Worm (Caenorhabditis elegans) whole organism, late embryonic: ENCODE measurements around the gene srw-60.

Source experiments
- C08G9.2 ChIP-seq: sonication (generic microtip); optimal IDR thresholded peaks from 2 replicates; lab custom pipeline; 2016; ENCODE audit warnings: mild to moderate bottlenecking, missing genetic modification characterization, moderate library complexity, missing compliant biosample characterization
- C38D4.7 ChIP-seq: fragments of 200-800 bp; sonication (Bioruptor generic); optimal IDR thresholded peaks from 2 replicates; lab custom pipeline; 2018; ENCODE audit warnings: mild to moderate bottlenecking, missing genetic modification characterization, moderate library complexity, missing compliant biosample characterization
- K02D7.2 ChIP-seq: sonication (generic microtip); optimal IDR thresholded peaks from 2 replicates; lab custom pipeline; 2017; ENCODE audit warnings: mild to moderate bottlenecking, missing genetic modification characterization, missing compliant biosample characterization
- T23F11.4 ChIP-seq: fragments of 200-800 bp; sonication (Bioruptor generic); optimal IDR thresholded peaks from 2 replicates; lab custom pipeline; 2018; ENCODE audit warnings: mild to moderate bottlenecking, missing genetic modification characterization, missing compliant biosample characterization
- ceh-14 ChIP-seq: sonication (generic microtip); optimal IDR thresholded peaks from 2 replicates; lab custom pipeline; 2016; ENCODE audit warnings: missing genotype, missing genetic modification characterization, missing compliant biosample characterization
- ceh-24 ChIP-seq: sonication (generic microtip); optimal IDR thresholded peaks from 2 replicates; lab custom pipeline; 2016; ENCODE audit warnings: mild to moderate bottlenecking, missing genetic modification characterization, missing compliant biosample characterization
- ceh-30 ChIP-seq: fragments of 150-350 bp; optimal IDR thresholded peaks from 2 replicates; lab custom pipeline; 2014; ENCODE audit warnings: missing biosample characterization, missing genetic modification characterization
- ceh-34 ChIP-seq: sonication (generic microtip); optimal IDR thresholded peaks from 2 replicates; lab custom pipeline; 2016; ENCODE audit warnings: mild to moderate bottlenecking, missing genetic modification characterization, missing compliant biosample characterization
- ceh-48 ChIP-seq: sonication (generic microtip); optimal IDR thresholded peaks from 2 replicates; lab custom pipeline; 2016; ENCODE audit warnings: missing genetic modification characterization, inconsistent platforms, missing compliant biosample characterization
- ceh-9 ChIP-seq: sonication (generic microtip); optimal IDR thresholded peaks from 2 replicates; lab custom pipeline; 2016; ENCODE audit warnings: mild to moderate bottlenecking, missing genetic modification characterization, inconsistent platforms, missing compliant biosample characterization
- dmd-4 ChIP-seq: sonication (generic microtip); optimal IDR thresholded peaks from 2 replicates; lab custom pipeline; 2016; ENCODE audit warnings: borderline replicate concordance, missing genetic modification characterization, missing compliant biosample characterization
- elt-2 ChIP-seq: sonication (generic microtip); optimal IDR thresholded peaks from 2 replicates; lab custom pipeline; 2016; ENCODE audit warnings: missing genetic modification reagents, missing genetic modification characterization, missing compliant biosample characterization
- eyg-1 ChIP-seq: sonication (generic microtip); optimal IDR thresholded peaks from 2 replicates; lab custom pipeline; 2016; ENCODE audit warnings: missing genotype, missing genetic modification characterization, missing compliant biosample characterization
- fax-1 ChIP-seq: sonication (generic microtip); optimal IDR thresholded peaks from 2 replicates; lab custom pipeline; 2016; ENCODE audit warnings: missing genotype, missing genetic modification characterization, missing compliant biosample characterization
- fkh-6 ChIP-seq: sonication (generic microtip); optimal IDR thresholded peaks from 2 replicates; lab custom pipeline; 2016; ENCODE audit warnings: missing genetic modification characterization, missing compliant biosample characterization
- hlh-15 ChIP-seq: sonication (generic microtip); optimal IDR thresholded peaks from 2 replicates; lab custom pipeline; 2016; ENCODE audit warnings: missing genetic modification characterization, missing compliant biosample characterization
- hlh-8 ChIP-seq: sonication (generic microtip); optimal IDR thresholded peaks from 2 replicates; lab custom pipeline; 2016; ENCODE audit warnings: missing genotype, missing genetic modification characterization, missing compliant biosample characterization
- madf-2 ChIP-seq: sonication (generic microtip); optimal IDR thresholded peaks from 2 replicates; lab custom pipeline; 2017; ENCODE audit warnings: missing genetic modification characterization, missing compliant biosample characterization
- nhr-11 ChIP-seq: fragments of 150-350 bp; optimal IDR thresholded peaks from 2 replicates; lab custom pipeline; 2014; ENCODE audit warnings: missing biosample characterization, missing genetic modification characterization
- nhr-232 ChIP-seq: sonication (generic microtip); optimal IDR thresholded peaks from 2 replicates; lab custom pipeline; 2016; ENCODE audit warnings: missing genetic modification characterization, missing compliant biosample characterization
- pat-9 ChIP-seq: fragments of 200-800 bp; sonication (Bioruptor generic); optimal IDR thresholded peaks from 2 replicates; lab custom pipeline; 2018; ENCODE audit warnings: mild to moderate bottlenecking, missing genetic modification characterization, moderate library complexity, missing compliant biosample characterization
- pax-1 ChIP-seq: fragments of 150-350 bp; optimal IDR thresholded peaks from 2 replicates; lab custom pipeline; 2014; ENCODE audit warnings: missing biosample characterization, missing genetic modification characterization
- pha-2 ChIP-seq: sonication (generic microtip); optimal IDR thresholded peaks from 2 replicates; lab custom pipeline; 2017; ENCODE audit warnings: mild to moderate bottlenecking, missing genetic modification characterization, missing compliant biosample characterization
- pha-4 ChIP-seq: fragments of 150-350 bp; optimal IDR thresholded peaks from 2 replicates; lab custom pipeline; 2018; ENCODE audit warnings: missing biosample characterization, missing genetic modification reagents, missing genetic modification characterization
- ref-2 ChIP-seq: sonication (generic microtip); optimal IDR thresholded peaks from 2 replicates; lab custom pipeline; 2016; ENCODE audit warnings: missing genetic modification characterization, missing compliant biosample characterization
- rnt-1 ChIP-seq: sonication (generic microtip); optimal IDR thresholded peaks from 2 replicates; lab custom pipeline; 2016; ENCODE audit warnings: missing genetic modification characterization, missing compliant biosample characterization
- sdc-2 ChIP-seq: sonication (generic microtip); optimal IDR thresholded peaks from 2 replicates; lab custom pipeline; 2016; ENCODE audit warnings: missing genotype, missing genetic modification characterization, missing compliant biosample characterization
- sox-2 ChIP-seq: fragments of 200-800 bp; sonication (Bioruptor generic); IDR thresholded peaks from 2 replicates; pipeline ENCODE4 v1.3.6; 2022; ENCODE audit warnings: missing genetic modification reagents, missing genetic modification characterization, missing compliant biosample characterization
- sox-4 ChIP-seq: sonication (generic microtip); optimal IDR thresholded peaks from 2 replicates; lab custom pipeline; 2017; ENCODE audit warnings: mild to moderate bottlenecking, missing genetic modification characterization, inconsistent platforms, missing compliant biosample characterization
- tbx-7 ChIP-seq: sonication (generic microtip); optimal IDR thresholded peaks from 2 replicates; lab custom pipeline; 2016; ENCODE audit warnings: missing genotype, missing genetic modification characterization, missing compliant biosample characterization
- ttx-3 ChIP-seq: sonication (generic microtip); optimal IDR thresholded peaks from 2 replicates; lab custom pipeline; 2016; ENCODE audit warnings: missing genetic modification reagents, missing genetic modification characterization, missing compliant biosample characterization
- unc-3 ChIP-seq, 2 experiments: fragments of 200-800 bp in 1 of 2; sonication (Bioruptor generic) in 1 of 2; sonication (generic microtip) in 1 of 2; conservative IDR thresholded peaks in 1 of 2; optimal IDR thresholded peaks in 1 of 2; 2 replicates each; pipeline versions ENCODE4 v1.3.6 to Lab custom; 2016 to 2022; ENCODE audit warnings: missing compliant biosample characterization in 2 of 2, missing genetic modification characterization in 2 of 2, missing genetic modification reagents in 1 of 2
- unc-86 ChIP-seq: sonication (generic microtip); optimal IDR thresholded peaks from 2 replicates; lab custom pipeline; 2016; ENCODE audit warnings: missing genetic modification characterization, missing compliant biosample characterization

The srw-60 gene

DNA sequence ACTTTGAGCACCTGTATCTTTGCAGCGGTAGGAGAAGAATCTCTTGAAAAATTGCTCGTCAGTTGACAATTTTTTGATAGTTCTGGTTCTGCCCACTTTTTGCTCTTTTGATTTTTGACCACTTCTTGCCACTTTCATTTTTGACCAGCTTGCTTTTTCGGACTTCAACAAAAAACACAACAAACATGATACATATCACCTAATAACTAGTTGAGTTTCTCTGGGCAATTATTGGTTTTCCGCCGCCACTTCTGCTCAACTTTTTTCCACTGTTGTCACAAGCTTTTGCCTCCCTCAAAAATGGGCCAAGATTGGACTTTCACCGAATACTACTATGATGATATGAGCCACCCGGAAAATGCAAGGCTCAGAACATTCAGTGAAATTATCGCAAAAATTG is at the start of gene srw-60:
TSS of gene srw-60 (plus strand) at position 301 of the 400 bp plus-strand sequence.
- TF ChIP-seq pat-9 (tag; lab: Kevin White, UChicago) (no peak), ceh-30 (tag; lab: Kevin White, UChicago) (no peak), ceh-48 (tag; lab: Kevin White, UChicago) (no peak), ceh-34 (tag; lab: Kevin White, UChicago) (no peak), T23F11.4 (GFP tag; lab: Kevin White, UChicago) (no peak), madf-2 (tag; lab: Kevin White, UChicago) (no peak), elt-2 (tag; lab: Kevin White, UChicago) (no peak), sdc-2 (tag; lab: Kevin White, UChicago) (no peak), sox-2 (no peak), rnt-1 (tag; lab: Kevin White, UChicago) (no peak), nhr-232 (tag; lab: Kevin White, UChicago) (no peak)

DNA sequence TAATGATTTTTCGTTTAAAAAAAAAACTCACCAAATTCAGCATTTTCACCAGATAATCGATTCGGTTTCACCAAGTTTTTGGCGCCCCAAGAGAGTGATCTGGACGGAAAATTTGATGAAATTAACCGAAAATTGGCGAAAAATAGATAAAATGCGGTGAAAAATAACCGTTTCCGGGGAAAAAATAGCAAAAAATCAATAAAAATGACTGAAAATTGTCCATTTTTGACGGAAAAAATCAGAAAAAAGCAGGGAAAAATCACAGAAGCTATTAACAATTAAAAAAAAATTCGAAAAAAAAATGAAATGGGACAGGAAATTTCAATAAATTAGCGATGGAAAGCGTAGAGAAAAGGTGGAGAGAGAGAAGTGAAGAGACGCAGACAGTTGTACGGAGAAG is 44.9 kb upstream of the srw-60 start, which contains the start of gene ubc-15:
TSS of gene ubc-15 (minus strand) at position 101 of the 400 bp plus-strand sequence.
- TF ChIP-seq sox-4 (tag; lab: Kevin White, UChicago) (no peak), nhr-11 (tag; lab: Kevin White, UChicago) (no peak), hlh-8 (tag; lab: Kevin White, UChicago) (no peak), pha-4 (tag; lab: Kevin White, UChicago) (no peak), dmd-4 (no peak), T23F11.4 (GFP tag; lab: Kevin White, UChicago) (no peak), unc-86 (tag; lab: Kevin White, UChicago) (no peak), ceh-9 (tag; lab: Kevin White, UChicago) (no peak), nhr-232 (tag; lab: Kevin White, UChicago) (no peak), ceh-14 (tag; lab: Kevin White, UChicago) (no peak), ttx-3 (tag; lab: Kevin White, UChicago) (no peak), fax-1 (tag; lab: Kevin White, UChicago) (no peak), madf-2 (tag; lab: Kevin White, UChicago) (no peak), pax-1 (tag; lab: Kevin White, UChicago) (no peak), pha-2 (tag; lab: Kevin White, UChicago) (no peak), fkh-6 (tag; lab: Kevin White, UChicago) (no peak), unc-3 (GFP tag; conservative IDR thresholded peaks at IDR 0.05; lab: Robert Waterston, UW) (no peak), unc-3 (tag; optimal IDR thresholded peaks at IDR 0.05; lab: Kevin White, UChicago) (no peak), C08G9.2 (no peak), ref-2 (no peak)
- TF ChIP-seq, all 69 proteins: peak for 0

DNA sequence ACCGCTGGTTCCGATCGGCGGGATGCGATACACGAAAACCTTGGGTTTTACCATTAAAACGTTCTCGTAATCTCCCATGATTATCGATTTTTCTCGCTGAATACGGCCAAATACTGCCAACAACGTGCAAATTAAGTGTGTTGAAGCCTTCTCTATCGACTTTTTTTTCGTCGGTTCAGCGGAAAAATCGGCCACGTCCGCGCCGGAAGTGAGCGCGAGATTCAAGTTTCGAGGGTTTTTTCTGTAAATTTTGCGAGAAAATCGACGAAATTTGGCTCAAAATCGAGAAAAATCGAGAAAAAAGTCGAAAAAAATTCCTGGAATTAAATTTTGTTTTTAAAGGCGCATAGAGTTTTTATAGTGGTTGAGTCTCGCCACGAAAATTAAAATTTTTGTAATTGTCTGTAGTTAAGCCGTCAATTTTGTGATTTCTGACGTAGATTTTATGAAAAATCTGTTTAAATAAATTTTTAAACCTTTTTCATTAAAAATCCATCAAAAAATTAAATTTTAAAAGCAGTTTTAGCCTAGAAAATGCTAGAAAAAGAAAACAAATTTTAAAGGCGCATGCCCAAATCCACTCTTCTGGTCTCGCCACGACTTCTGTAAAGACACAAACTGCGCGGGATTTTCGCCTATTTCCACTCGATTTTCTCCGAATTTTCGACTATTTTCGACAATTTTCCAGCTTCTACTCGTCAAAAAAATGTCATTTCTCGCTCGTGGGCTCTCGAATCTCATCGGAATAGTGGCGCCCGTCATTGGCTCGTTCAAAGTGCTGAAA is 39.1 kb upstream of the srw-60 start, which contains the start of the genes ncap-1 and Y110A2AR.1:
TSS of gene ncap-1 (minus strand) at position 241 of the 784 bp plus-strand sequence.
TSS of gene Y110A2AR.1 (plus strand) at position 637 of the 784 bp plus-strand sequence.
- TF ChIP-seq sox-4 (tag; lab: Kevin White, UChicago), result no peak
- TF ChIP-seq ceh-48 (tag; lab: Kevin White, UChicago), result peak; percentile 38
- no peak for TF ChIP-seq C38D4.7 (GFP tag; lab: Kevin White, UChicago)
- TF ChIP-seq eyg-1 (tag; lab: Kevin White, UChicago), result no peak
- TF ChIP-seq hlh-8 (tag; lab: Kevin White, UChicago), result no peak
- TF ChIP-seq ceh-34 (tag; lab: Kevin White, UChicago), result no peak
- no peak for TF ChIP-seq tbx-7 (tag; lab: Kevin White, UChicago)
- TF ChIP-seq ceh-30 (tag; lab: Kevin White, UChicago), result no peak
- TF ChIP-seq C08G9.2, result peak; percentile 11
- no peak for TF ChIP-seq hlh-15 (tag; lab: Kevin White, UChicago)
- TF ChIP-seq K02D7.2 (tag; lab: Kevin White, UChicago), result no peak
- no peak for TF ChIP-seq nhr-232 (tag; lab: Kevin White, UChicago)
- no peak for TF ChIP-seq ceh-24 (tag; lab: Kevin White, UChicago)
